Fruit fly (Drosophila melanogaster) whole organism, embryonic: ENCODE measurements around the gene park.

Experiments
- BEAF-32 ChIP-seq: fragments of 200-800 bp; sonication (Bioruptor generic); optimal IDR thresholded peaks from 3 replicates; lab custom pipeline; 2017; ENCODE audit warnings: missing biosample characterization, missing genetic modification characterization, mild to moderate bottlenecking, moderate library complexity, missing genetic modification reagents
- CG10209 ChIP-seq: fragments of 200-800 bp; sonication (Bioruptor generic); optimal IDR thresholded peaks from 3 replicates; lab custom pipeline; 2017; ENCODE audit warnings: missing biosample characterization, mild to moderate bottlenecking, missing genetic modification characterization, missing genetic modification reagents
- CG10654 ChIP-seq: fragments of 200-800 bp; sonication (Bioruptor generic); optimal IDR thresholded peaks from 2 replicates; lab custom pipeline; 2016; ENCODE audit warnings: missing biosample characterization, missing genetic modification characterization
- CG11085 ChIP-seq: fragments of 200-800 bp; sonication (Bioruptor generic); IDR thresholded peaks from 2 replicates; pipeline ENCODE4 v1.3.6; 2022; ENCODE audit warnings: missing biosample characterization, missing genetic modification characterization
- CG11398 ChIP-seq: fragments of 200-800 bp; sonication (Bioruptor generic); optimal IDR thresholded peaks from 2 replicates; lab custom pipeline; 2016; ENCODE audit warnings: missing biosample characterization, missing genetic modification characterization
- CG11723 ChIP-seq: fragments of 200-800 bp; sonication (Bioruptor generic); optimal IDR thresholded peaks from 2 replicates; lab custom pipeline; 2017; ENCODE audit warnings: missing biosample characterization, mild to moderate bottlenecking, missing genetic modification characterization
- CG12236 ChIP-seq: fragments of 200-800 bp; sonication (Bioruptor generic); optimal IDR thresholded peaks from 2 replicates; lab custom pipeline; 2016; ENCODE audit warnings: missing biosample characterization, missing genetic modification characterization
- CG13775 ChIP-seq: fragments of 200-800 bp; sonication (Bioruptor generic); optimal IDR thresholded peaks from 3 replicates; lab custom pipeline; 2017; ENCODE audit warnings: missing biosample characterization, mild to moderate bottlenecking, missing genetic modification characterization
- CG14050 ChIP-seq: fragments of 200-800 bp; sonication (Bioruptor generic); IDR thresholded peaks from 3 replicates; pipeline ENCODE4 v1.3.6; 2022; ENCODE audit warnings: missing biosample characterization, missing genetic modification characterization
- CG14667 ChIP-seq: fragments of 200-800 bp; sonication (Bioruptor generic); IDR thresholded peaks from 2 replicates; pipeline ENCODE4 v1.3.6; 2022; ENCODE audit warnings: missing biosample characterization, missing genetic modification characterization
- CG14710 ChIP-seq: fragments of 200-800 bp; sonication (Bioruptor generic); optimal IDR thresholded peaks from 3 replicates; lab custom pipeline; 2019; ENCODE audit warnings: missing biosample characterization, mild to moderate bottlenecking, missing genetic modification characterization, moderate library complexity
- CG16779 ChIP-seq: fragments of 200-800 bp; sonication (Bioruptor generic); IDR thresholded peaks from 2 replicates; pipeline ENCODE4 v1.3.6; 2022; ENCODE audit warnings: missing biosample characterization, missing genetic modification characterization
- CG17912 ChIP-seq: fragments of 200-800 bp; sonication (Bioruptor generic); optimal IDR thresholded peaks from 2 replicates; lab custom pipeline; 2018; ENCODE audit warnings: missing biosample characterization, mild to moderate bottlenecking, missing genetic modification characterization
- CG18476 ChIP-seq: fragments of 200-800 bp; sonication (Bioruptor generic); optimal IDR thresholded peaks from 2 replicates; lab custom pipeline; 2016; ENCODE audit warnings: missing biosample characterization, mild to moderate bottlenecking, missing genetic modification characterization
- CG2712 ChIP-seq: fragments of 200-800 bp; optimal IDR thresholded peaks from 3 replicates; lab custom pipeline; 2019; ENCODE audit warnings: missing biosample characterization, mild to moderate bottlenecking, missing genetic modification characterization, moderate library complexity
- CG30403 ChIP-seq: fragments of 200-800 bp; sonication (Bioruptor generic); optimal IDR thresholded peaks from 3 replicates; lab custom pipeline; 2016; ENCODE audit warnings: missing biosample characterization, missing genetic modification characterization
- CG31441 ChIP-seq: fragments of 200-800 bp; sonication (Bioruptor generic); IDR thresholded peaks from 2 replicates; pipeline ENCODE4 v1.3.6; 2022; ENCODE audit warnings: missing biosample characterization, missing genetic modification characterization
- CG43689 ChIP-seq: fragments of 200-800 bp; sonication (Bioruptor generic); IDR thresholded peaks from 2 replicates; pipeline ENCODE4 v1.3.6; 2022; ENCODE audit warnings: missing biosample characterization, missing genetic modification characterization
- CG6254 ChIP-seq: fragments of 200-800 bp; sonication (Bioruptor generic); optimal IDR thresholded peaks from 3 replicates; lab custom pipeline; 2017; ENCODE audit warnings: mild to moderate bottlenecking, missing biosample characterization, missing genetic modification reagents, missing genetic modification characterization
- CG7372 ChIP-seq: fragments of 200-800 bp; sonication (Bioruptor generic); IDR thresholded peaks from 2 replicates; pipeline ENCODE4 v1.3.6; 2022; ENCODE audit warnings: missing biosample characterization, missing genetic modification characterization
- CG7786 ChIP-seq: fragments of 200-800 bp; sonication (Bioruptor generic); optimal IDR thresholded peaks from 2 replicates; lab custom pipeline; 2016; ENCODE audit warnings: missing biosample characterization, missing genetic modification characterization
- CG7839 ChIP-seq: fragments of 200-800 bp; sonication (Bioruptor generic); optimal IDR thresholded peaks from 3 replicates; lab custom pipeline; 2018; ENCODE audit warnings: missing biosample characterization, mild to moderate bottlenecking, missing genetic modification characterization, moderate library complexity
- CG9609 ChIP-seq: fragments of 200-800 bp; sonication (Bioruptor generic); optimal IDR thresholded peaks from 3 replicates; lab custom pipeline; 2016; ENCODE audit warnings: missing biosample characterization, missing genetic modification characterization
- CG9932 ChIP-seq: fragments of 200-800 bp; sonication (Bioruptor generic); IDR thresholded peaks from 2 replicates; pipeline ENCODE4 v1.3.6; 2022; ENCODE audit warnings: missing biosample characterization, missing genetic modification characterization
- D19A ChIP-seq: fragments of 200-800 bp; optimal IDR thresholded peaks from 3 replicates; lab custom pipeline; 2019; ENCODE audit warnings: missing biosample characterization, mild to moderate bottlenecking, missing genetic modification characterization, moderate library complexity
- Deaf1 ChIP-seq: fragments of 200-800 bp; optimal IDR thresholded peaks from 3 replicates; lab custom pipeline; 2019; ENCODE audit warnings: missing biosample characterization, mild to moderate bottlenecking, missing genetic modification characterization, moderate library complexity
- Dp ChIP-seq: fragments of 200-800 bp; sonication (Bioruptor generic); optimal IDR thresholded peaks from 2 replicates; lab custom pipeline; 2018; ENCODE audit warnings: missing biosample characterization, mild to moderate bottlenecking, missing genetic modification characterization, moderate library complexity
- Gug ChIP-seq: fragments of 200-800 bp; sonication (Bioruptor generic); IDR thresholded peaks from 4 replicates; pipeline ENCODE4 v1.3.6; 2022; ENCODE audit warnings: missing biosample characterization, missing genetic modification characterization
- H2.0 ChIP-seq: fragments of 200-800 bp; sonication (Bioruptor generic); IDR thresholded peaks from 2 replicates; pipeline ENCODE4 v1.3.6; 2022; ENCODE audit warnings: missing biosample characterization, missing genetic modification characterization
- HLH3B ChIP-seq: fragments of 200-800 bp; sonication (Bioruptor generic); IDR thresholded peaks from 2 replicates; pipeline ENCODE4 v1.3.6; 2022; ENCODE audit warnings: missing biosample characterization, missing genetic modification characterization
- Hr39 ChIP-seq: fragments of >200 bp; optimal IDR thresholded peaks from 2 replicates; lab custom pipeline; 2017
- Med ChIP-seq: fragments of 200-800 bp; sonication (Bioruptor generic); peaks from one replicate; lab custom pipeline; 2016; ENCODE audit warnings: missing biosample characterization, missing genetic modification characterization, mild to moderate bottlenecking, inconsistent platforms, moderate library complexity
- Nf-YA ChIP-seq: fragments of 200-800 bp; sonication (Bioruptor generic); IDR thresholded peaks from 2 replicates; pipeline ENCODE4 v1.3.6; 2022; ENCODE audit warnings: missing biosample characterization, missing genetic modification characterization
- Scr ChIP-seq: fragments of 200-800 bp; sonication (Bioruptor generic); IDR thresholded peaks from 2 replicates; pipeline ENCODE4 v1.3.6; 2022; ENCODE audit warnings: missing biosample characterization, missing genetic modification characterization; ENCODE audit not compliant: partially characterized antibody
- Sin3A ChIP-seq: fragments of >200 bp; optimal IDR thresholded peaks from 2 replicates; lab custom pipeline; 2018
- Sox102F ChIP-seq: fragments of 200-800 bp; sonication (Bioruptor generic); optimal IDR thresholded peaks from 2 replicates; lab custom pipeline; 2018; ENCODE audit warnings: missing biosample characterization, mild to moderate bottlenecking, missing genetic modification characterization, moderate library complexity
- ase ChIP-seq: fragments of 200-800 bp; sonication (Bioruptor generic); IDR thresholded peaks from 3 replicates; pipeline ENCODE4 v1.3.6; 2022; ENCODE audit warnings: missing biosample characterization, missing genetic modification characterization
- bcd ChIP-seq: fragments of 200-800 bp; sonication (Bioruptor generic); optimal IDR thresholded peaks from 2 replicates; lab custom pipeline; 2017; ENCODE audit warnings: missing biosample characterization, mild to moderate bottlenecking, missing genetic modification characterization
- ci ChIP-seq: fragments of 200-800 bp; sonication (Bioruptor generic); IDR thresholded peaks from 3 replicates; pipeline ENCODE4 v1.3.6; 2022; ENCODE audit warnings: missing biosample characterization, missing genetic modification characterization
- dm ChIP-seq: fragments of 200-800 bp; sonication (Bioruptor generic); optimal IDR thresholded peaks from 3 replicates; lab custom pipeline; 2016; ENCODE audit warnings: missing biosample characterization, missing genetic modification characterization
- esg ChIP-seq: fragments of 200-800 bp; sonication (Bioruptor generic); conservative IDR thresholded peaks from 2 replicates; pipeline ENCODE4 v1.3.6; 2022; ENCODE audit warnings: missing biosample characterization, missing genetic modification characterization
- fd64A ChIP-seq: fragments of 200-800 bp; sonication (Bioruptor generic); optimal IDR thresholded peaks from 3 replicates; lab custom pipeline; 2018; ENCODE audit warnings: missing biosample characterization, mild to moderate bottlenecking, missing genetic modification characterization
- grn ChIP-seq: fragments of 200-800 bp; sonication (Bioruptor generic); optimal IDR thresholded peaks from 3 replicates; lab custom pipeline; 2017; ENCODE audit warnings: missing biosample characterization, missing genetic modification characterization
- klu ChIP-seq: fragments of 200-800 bp; sonication (Bioruptor generic); IDR thresholded peaks from 2 replicates; pipeline ENCODE4 v1.3.6; 2022; ENCODE audit warnings: missing biosample characterization, missing genetic modification characterization
- lab ChIP-seq: fragments of 200-800 bp; sonication (Bioruptor generic); optimal IDR thresholded peaks from 3 replicates; lab custom pipeline; 2017; ENCODE audit warnings: missing biosample characterization, missing genetic modification characterization, mild to moderate bottlenecking, moderate library complexity, missing genetic modification reagents
- otp ChIP-seq: fragments of 200-800 bp; sonication (Bioruptor generic); IDR thresholded peaks from 3 replicates; pipeline ENCODE4, ENCODE4 v1.3.6; 2022; ENCODE audit warnings: missing biosample characterization, missing genetic modification characterization
- row ChIP-seq: fragments of 200-800 bp; sonication (Bioruptor generic); IDR thresholded peaks from 3 replicates; pipeline ENCODE4 v1.3.6; 2022; ENCODE audit warnings: missing biosample characterization, missing genetic modification characterization
- sd ChIP-seq: fragments of 200-800 bp; sonication (Bioruptor generic); optimal IDR thresholded peaks from 3 replicates; lab custom pipeline; 2018; ENCODE audit warnings: missing biosample characterization, mild to moderate bottlenecking, missing genetic modification characterization, moderate library complexity
- shn ChIP-seq: fragments of 200-800 bp; sonication (Bioruptor generic); optimal IDR thresholded peaks from 3 replicates; lab custom pipeline; 2016; ENCODE audit warnings: missing biosample characterization, missing genetic modification characterization
- sisA ChIP-seq: fragments of 200-800 bp; sonication (Bioruptor generic); IDR thresholded peaks from 2 replicates; pipeline ENCODE4 v1.3.6; 2022; ENCODE audit warnings: missing biosample characterization, missing genetic modification characterization
- sqz ChIP-seq: fragments of 200-800 bp; sonication (Bioruptor generic); optimal IDR thresholded peaks from 3 replicates; lab custom pipeline; 2018; ENCODE audit warnings: missing biosample characterization, mild to moderate bottlenecking, missing genetic modification characterization
- ssp ChIP-seq: fragments of 200-800 bp; sonication (Bioruptor generic); IDR thresholded peaks from 2 replicates; pipeline ENCODE4 v1.3.6; 2022; ENCODE audit warnings: missing biosample characterization, missing genetic modification characterization
- vvl ChIP-seq: fragments of 200-800 bp; sonication (Bioruptor generic); IDR thresholded peaks from 2 replicates; pipeline ENCODE4 v1.3.6; 2022; ENCODE audit warnings: missing biosample characterization, missing genetic modification characterization

park gene

DNA sequence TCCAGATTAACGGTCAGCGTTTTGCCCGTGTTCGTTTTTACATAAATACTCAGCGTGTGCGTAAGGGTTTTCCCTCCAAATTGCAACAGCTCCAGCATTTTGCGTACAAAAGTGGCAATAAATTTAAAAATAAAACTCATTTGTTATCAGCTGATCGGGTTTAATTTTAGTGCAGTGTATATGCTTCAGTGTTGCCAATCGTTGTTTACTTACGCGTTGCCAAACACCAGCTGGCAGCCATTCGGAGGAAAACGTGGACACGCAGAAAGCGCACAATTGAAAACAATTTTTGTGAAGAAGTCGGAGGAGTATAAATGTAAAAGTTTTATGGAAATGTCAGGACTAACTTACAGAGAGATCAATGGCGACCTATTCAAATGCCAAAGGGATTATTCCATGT is at the start of gene park, which contains the start of gene Targ3 (continued):
- TF ChIP-seq CG16779 (GFP tag; lab: Robert Waterston, UW) = no peak
- peak; percentile 33; the same call in 1 of the 2 replicates for TF ChIP-seq Scr (GFP tag; lab: Robert Waterston, UW)
- no peak for TF ChIP-seq sisA (GFP tag; lab: Robert Waterston, UW)
- TF ChIP-seq esg (GFP tag; lab: Robert Waterston, UW) = no peak
- TF ChIP-seq CG10654 = no peak
- peak; percentile 43 for TF ChIP-seq CG9609 (GFP tag; lab: Kevin White, UChicago)
- no peak for TF ChIP-seq Hr39 (lab: Kevin White, UChicago)
- no peak for TF ChIP-seq sqz (GFP tag; lab: Kevin White, UChicago)
- TF ChIP-seq CG14710 = peak; percentile 15
- peak; percentile 33 for TF ChIP-seq BEAF-32 (GFP tag; lab: Kevin White, UChicago)
- TF ChIP-seq bcd (GFP tag; lab: Kevin White, UChicago) = peak; percentile 19
- no peak for TF ChIP-seq lab (GFP tag; lab: Kevin White, UChicago)
- TF ChIP-seq ssp (GFP tag; lab: Robert Waterston, UW) = no peak
- no peak for TF ChIP-seq CG17912 (GFP tag; lab: Kevin White, UChicago)
- TF ChIP-seq dm (GFP tag; lab: Kevin White, UChicago) = peak; percentile 34
- TF ChIP-seq CG11085 (GFP tag; lab: Robert Waterston, UW) = no peak
- TF ChIP-seq CG10209 (GFP tag; lab: Kevin White, UChicago) = peak; percentile 30
- no peak for TF ChIP-seq CG7839 (tag; lab: Kevin White, UChicago)
- TF ChIP-seq grn (GFP tag; lab: Kevin White, UChicago) = peak; percentile 31
- no peak for TF ChIP-seq CG31441
- no peak for TF ChIP-seq CG14667 (GFP tag; lab: Robert Waterston, UW)
- TF ChIP-seq ase (GFP tag; lab: Robert Waterston, UW) = no peak
- no peak for TF ChIP-seq CG12236
- TF ChIP-seq shn (GFP tag; lab: Kevin White, UChicago) = peak; percentile 39
- TF ChIP-seq Gug (GFP tag; lab: Robert Waterston, UW) = 0 out of 4 replicates have a peak, but pooled peaks have one; percentile 4
- peak; percentile 2 for TF ChIP-seq CG13775 (GFP tag; lab: Kevin White, UChicago)
- TF ChIP-seq CG9932 (GFP tag; lab: Robert Waterston, UW) = peak; percentile 29; the same call in 1 of the 2 replicates
- TF ChIP-seq row (GFP tag; lab: Robert Waterston, UW) = peak; percentile 34; the same call in 1 of the 3 replicates
- TF ChIP-seq CG6254 (GFP tag; lab: Kevin White, UChicago) = no peak
- no peak for TF ChIP-seq HLH3B (GFP tag; lab: Robert Waterston, UW)
- 0 out of 3 replicates have a peak, but pooled peaks have one; percentile 9 for TF ChIP-seq otp (GFP tag; lab: Robert Waterston, UW)
- peak; percentile 42 for TF ChIP-seq Sin3A (lab: Kevin White, UChicago)
- no peak for TF ChIP-seq klu
- peak; percentile 64; the same call in 1 of the 3 replicates for TF ChIP-seq ci
- TF ChIP-seq sd (tag; lab: Kevin White, UChicago) = no peak
- TF ChIP-seq CG43689 (GFP tag; lab: Robert Waterston, UW) = no peak
- TF ChIP-seq fd64A (GFP tag; lab: Kevin White, UChicago) = peak; percentile 25
- peak; percentile 89 for TF ChIP-seq Med (GFP tag; lab: Kevin White, UChicago)
- TF ChIP-seq CG14050 (GFP tag; lab: Robert Waterston, UW) = no peak
- peak; percentile 2 for TF ChIP-seq D19A (tag; lab: Kevin White, UChicago)
- TF ChIP-seq CG11723 (GFP tag; lab: Kevin White, UChicago) = no peak
- TF ChIP-seq CG7372 (GFP tag; lab: Robert Waterston, UW) = no peak
- peak; percentile 17 for TF ChIP-seq CG11398 (GFP tag; lab: Kevin White, UChicago)
- TF ChIP-seq CG2712 = no peak
- TF ChIP-seq Dp (GFP tag; lab: Kevin White, UChicago) = peak; percentile 84
- no peak for TF ChIP-seq CG18476 (GFP tag; lab: Kevin White, UChicago)
- TF ChIP-seq vvl (GFP tag; lab: Robert Waterston, UW) = peak; percentile 39
- TF ChIP-seq Deaf1 (tag; lab: Kevin White, UChicago) = no peak
- TF ChIP-seq Sox102F = no peak
- TF ChIP-seq H2.0 (GFP tag; lab: Robert Waterston, UW) = 0 out of 2 replicates have a peak, but pooled peaks have one; percentile 24
- peak; percentile 43 for TF ChIP-seq CG7786
- TF ChIP-seq Nf-YA (GFP tag; lab: Robert Waterston, UW) = no peak
- peak; percentile 17 for TF ChIP-seq CG30403 (GFP tag; lab: Kevin White, UChicago)
